Fruit fly (Drosophila melanogaster) whole organism, prepupa: ENCODE data around the gene CG32066.

ENCODE experiments used
- Blimp-1 ChIP-seq: fragments of 200-800 bp; sonication (Bioruptor generic); optimal IDR thresholded peaks from 3 replicates; lab custom pipeline; 2017; ENCODE audit warnings: missing biosample characterization, missing genetic modification characterization, mild to moderate bottlenecking, moderate library complexity, missing genetic modification reagents
- CG10631 ChIP-seq: fragments of 200-800 bp; sonication (Bioruptor generic); optimal IDR thresholded peaks from 2 replicates; lab custom pipeline; 2016; ENCODE audit warnings: missing biosample characterization, missing genetic modification characterization
- CG10669 ChIP-seq: fragments of 200-800 bp; sonication (Bioruptor generic); optimal IDR thresholded peaks from 3 replicates; lab custom pipeline; 2018; ENCODE audit warnings: missing biosample characterization, mild to moderate bottlenecking, missing genetic modification characterization, moderate library complexity
- CG11294 ChIP-seq: fragments of 200-800 bp; sonication (Bioruptor generic); IDR thresholded peaks from 2 replicates; pipeline ENCODE4 v1.3.6; 2022; ENCODE audit warnings: missing biosample characterization, missing genetic modification characterization
- CG11902 ChIP-seq: fragments of 200-800 bp; sonication (Bioruptor generic); optimal IDR thresholded peaks from 3 replicates; lab custom pipeline; 2016; ENCODE audit warnings: missing biosample characterization, missing genetic modification characterization
- CG15336 ChIP-seq: fragments of 200-800 bp; sonication (Bioruptor generic); IDR thresholded peaks from 2 replicates; pipeline ENCODE4 v1.3.6; 2022; ENCODE audit warnings: missing biosample characterization, missing genetic modification characterization
- CG1621 ChIP-seq: fragments of 200-800 bp; sonication (Bioruptor generic); optimal IDR thresholded peaks from 3 replicates; lab custom pipeline; 2018; ENCODE audit warnings: missing biosample characterization, mild to moderate bottlenecking, missing genetic modification characterization
- CG16779 ChIP-seq: fragments of 200-800 bp; sonication (Bioruptor generic); optimal IDR thresholded peaks from 3 replicates; lab custom pipeline; 2017; ENCODE audit warnings: missing biosample characterization, mild to moderate bottlenecking, missing genetic modification characterization
- CG3032 ChIP-seq: fragments of 200-800 bp; optimal IDR thresholded peaks from 2 replicates; lab custom pipeline; 2019; ENCODE audit warnings: missing biosample characterization, mild to moderate bottlenecking, missing genetic modification characterization, moderate library complexity
- CG31627 ChIP-seq: fragments of 200-800 bp; sonication (Bioruptor generic); optimal IDR thresholded peaks from 3 replicates; lab custom pipeline; 2016; ENCODE audit warnings: missing biosample characterization, missing genetic modification characterization
- CG32006 ChIP-seq: fragments of 200-800 bp; sonication (Bioruptor generic); optimal IDR thresholded peaks from 3 replicates; lab custom pipeline; 2017; ENCODE audit warnings: missing biosample characterization, mild to moderate bottlenecking, missing genetic modification characterization
- CG3919 ChIP-seq: fragments of 200-800 bp; sonication (Bioruptor generic); optimal IDR thresholded peaks from 3 replicates; lab custom pipeline; 2016; ENCODE audit warnings: missing biosample characterization, missing genetic modification characterization
- CG4318 ChIP-seq: fragments of 200-800 bp; sonication (Bioruptor generic); optimal IDR thresholded peaks from 3 replicates; lab custom pipeline; 2017; ENCODE audit warnings: missing biosample characterization, mild to moderate bottlenecking, missing genetic modification characterization
- CG6163 ChIP-seq: fragments of 200-800 bp; sonication (Bioruptor generic); IDR thresholded peaks from 3 replicates; pipeline ENCODE4 v1.3.6; 2022; ENCODE audit warnings: missing biosample characterization, missing genetic modification characterization
- CG6276 ChIP-seq: fragments of 200-800 bp; sonication (Bioruptor generic); optimal IDR thresholded peaks from 2 replicates; lab custom pipeline; 2017; ENCODE audit warnings: missing biosample characterization, mild to moderate bottlenecking, missing genetic modification characterization
- CG6792 ChIP-seq: fragments of 200-800 bp; sonication (Bioruptor generic); optimal IDR thresholded peaks from 3 replicates; lab custom pipeline; 2016; ENCODE audit warnings: missing biosample characterization, missing genetic modification characterization
- CG6808 ChIP-seq: fragments of 200-800 bp; sonication (Bioruptor generic); optimal IDR thresholded peaks from 3 replicates; lab custom pipeline; 2017; ENCODE audit warnings: missing biosample characterization, missing genetic modification characterization, mild to moderate bottlenecking, moderate library complexity, missing genetic modification reagents
- CG7368 ChIP-seq: fragments of 200-800 bp; sonication (Bioruptor generic); optimal IDR thresholded peaks from 3 replicates; lab custom pipeline; 2016; ENCODE audit warnings: missing biosample characterization, missing genetic modification characterization
- CG8119 ChIP-seq: fragments of 200-800 bp; sonication (Bioruptor generic); IDR thresholded peaks from 3 replicates; pipeline ENCODE4 v1.3.6; 2022; ENCODE audit warnings: missing biosample characterization, missing genetic modification characterization
- CG8632 ChIP-seq: fragments of 200-800 bp; sonication (Bioruptor generic); optimal IDR thresholded peaks from 3 replicates; lab custom pipeline; 2016; ENCODE audit warnings: missing biosample characterization, missing genetic modification characterization
- Eip75B ChIP-seq: fragments of 200-800 bp; sonication (Bioruptor generic); optimal IDR thresholded peaks from 3 replicates; lab custom pipeline; 2016; ENCODE audit warnings: missing biosample characterization, missing genetic modification characterization
- Eip78C ChIP-seq: fragments of 200-800 bp; sonication (Bioruptor generic); peaks from one replicate; lab custom pipeline; 2016; ENCODE audit warnings: missing biosample characterization, missing genetic modification characterization
- Eip93F ChIP-seq: fragments of 200-800 bp; sonication (Bioruptor generic); optimal IDR thresholded peaks from 2 replicates; lab custom pipeline; 2016; ENCODE audit warnings: missing biosample characterization, mild to moderate bottlenecking, missing genetic modification characterization
- Gug ChIP-seq: fragments of 200-800 bp; sonication (Bioruptor generic); IDR thresholded peaks from 2 replicates; pipeline ENCODE4 v1.3.6; 2022; ENCODE audit warnings: missing biosample characterization, missing genetic modification characterization
- Hr39 ChIP-seq: fragments of 200-800 bp; sonication (Bioruptor generic); optimal IDR thresholded peaks from 2 replicates; lab custom pipeline; 2016; ENCODE audit warnings: missing biosample characterization, missing genetic modification characterization
- Hr4 ChIP-seq: fragments of 200-800 bp; sonication (Bioruptor generic); optimal IDR thresholded peaks from 3 replicates; lab custom pipeline; 2016; ENCODE audit warnings: missing biosample characterization, missing genetic modification characterization
- Met ChIP-seq: fragments of 200-800 bp; sonication (Bioruptor generic); optimal IDR thresholded peaks from 3 replicates; lab custom pipeline; 2016; ENCODE audit warnings: missing biosample characterization, missing genetic modification characterization
- OdsH ChIP-seq: fragments of 200-800 bp; sonication (Bioruptor generic); optimal IDR thresholded peaks from 3 replicates; lab custom pipeline; 2016; ENCODE audit warnings: missing biosample characterization, missing genetic modification characterization
- Smox ChIP-seq: fragments of 200-800 bp; sonication (Bioruptor generic); optimal IDR thresholded peaks from 3 replicates; lab custom pipeline; 2016; ENCODE audit warnings: missing biosample characterization, missing genetic modification characterization
- Sox14 ChIP-seq: fragments of 200-800 bp; sonication (Bioruptor generic); optimal IDR thresholded peaks from 3 replicates; lab custom pipeline; 2016; ENCODE audit warnings: missing biosample characterization, missing genetic modification characterization
- Sox15 ChIP-seq: fragments of 200-800 bp; sonication (Bioruptor generic); optimal IDR thresholded peaks from 3 replicates; lab custom pipeline; 2016; ENCODE audit warnings: missing biosample characterization, missing genetic modification characterization
- achi ChIP-seq: fragments of 200-800 bp; sonication (Bioruptor generic); optimal IDR thresholded peaks from 3 replicates; lab custom pipeline; 2016; ENCODE audit warnings: missing biosample characterization, missing genetic modification characterization
- acj6 ChIP-seq: fragments of 200-800 bp; sonication (Bioruptor generic); optimal IDR thresholded peaks from 3 replicates; lab custom pipeline; 2016; ENCODE audit warnings: missing biosample characterization, missing genetic modification characterization
- dsx ChIP-seq: fragments of 200-800 bp; optimal IDR thresholded peaks from 3 replicates; lab custom pipeline; 2019; ENCODE audit warnings: missing biosample characterization, mild to moderate bottlenecking, missing genetic modification characterization, moderate library complexity; ENCODE audit not compliant: poor library complexity, severe bottlenecking
- eg ChIP-seq: fragments of 200-800 bp; sonication (Bioruptor generic); IDR thresholded peaks from 3 replicates; pipeline ENCODE4 v1.3.6; 2022; ENCODE audit warnings: missing biosample characterization, missing genetic modification characterization
- esn ChIP-seq: fragments of 200-800 bp; sonication (Bioruptor generic); optimal IDR thresholded peaks from 2 replicates; lab custom pipeline; 2016; ENCODE audit warnings: missing biosample characterization, mild to moderate bottlenecking, missing genetic modification characterization, moderate library complexity
- fd59A ChIP-seq: fragments of 200-800 bp; sonication (Bioruptor generic); optimal IDR thresholded peaks from 2 replicates; lab custom pipeline; 2017; ENCODE audit warnings: missing biosample characterization, mild to moderate bottlenecking, missing genetic modification characterization, missing genetic modification reagents
- fd85E ChIP-seq: fragments of 200-800 bp; sonication (Bioruptor generic); optimal IDR thresholded peaks from 3 replicates; lab custom pipeline; 2016; ENCODE audit warnings: missing biosample characterization, missing genetic modification characterization
- fkh ChIP-seq: fragments of 200-800 bp; sonication (Bioruptor generic); optimal IDR thresholded peaks from 3 replicates; lab custom pipeline; 2017; ENCODE audit warnings: missing biosample characterization, mild to moderate bottlenecking, missing genetic modification characterization, moderate library complexity
- lz ChIP-seq: fragments of 200-800 bp; sonication (Bioruptor generic); optimal IDR thresholded peaks from 3 replicates; lab custom pipeline; 2016; ENCODE audit warnings: missing biosample characterization, missing genetic modification characterization
- net ChIP-seq: fragments of 200-800 bp; sonication (Bioruptor generic); optimal IDR thresholded peaks from 3 replicates; lab custom pipeline; 2016; ENCODE audit warnings: missing biosample characterization, missing genetic modification characterization
- pdm3 ChIP-seq: fragments of 200-800 bp; sonication (Bioruptor generic); optimal IDR thresholded peaks from 3 replicates; lab custom pipeline; 2016; ENCODE audit warnings: missing biosample characterization, missing genetic modification characterization
- salr ChIP-seq, 2 experiments: fragments of 200-800 bp; sonication (Bioruptor generic); optimal IDR thresholded peaks; 3 replicates each; lab custom pipeline; 2016 to 2018; ENCODE audit warnings: missing biosample characterization in 2 of 2, missing genetic modification characterization in 2 of 2, mild to moderate bottlenecking in 1 of 2
- spab ChIP-seq: fragments of 200-800 bp; sonication (Bioruptor generic); optimal IDR thresholded peaks from 2 replicates; lab custom pipeline; 2017; ENCODE audit warnings: missing biosample characterization, mild to moderate bottlenecking, missing genetic modification characterization, missing genetic modification reagents
- ss ChIP-seq, 2 experiments: fragments of 200-800 bp; sonication (Bioruptor generic); optimal IDR thresholded peaks; 2 replicates in 1 of 2; 3 replicates in 1 of 2; lab custom pipeline; 2017 to 2018; ENCODE audit warnings: mild to moderate bottlenecking in 2 of 2, missing biosample characterization in 2 of 2, missing genetic modification characterization in 2 of 2, moderate library complexity in 1 of 2
- svp ChIP-seq: fragments of 200-800 bp; sonication (Bioruptor generic); peaks from one replicate; lab custom pipeline; 2016; ENCODE audit warnings: missing biosample characterization, missing genetic modification characterization
- topi ChIP-seq: fragments of 200-800 bp; sonication (Bioruptor generic); optimal IDR thresholded peaks from 3 replicates; lab custom pipeline; 2016; ENCODE audit warnings: missing biosample characterization, missing genetic modification characterization

Gene CG32066

dm6 chr3L:10651271-10651670 is 9.5 kb downstream of the CG32066 start:
- no peak for TF ChIP-seq CG11902
- TF ChIP-seq fkh (GFP tag; lab: Kevin White, UChicago) = no peak
- TF ChIP-seq fd59A = no peak
- TF ChIP-seq ss (GFP tag; optimal IDR thresholded peaks at IDR 0.05; lab: Kevin White, UChicago) = no peak

DNA sequence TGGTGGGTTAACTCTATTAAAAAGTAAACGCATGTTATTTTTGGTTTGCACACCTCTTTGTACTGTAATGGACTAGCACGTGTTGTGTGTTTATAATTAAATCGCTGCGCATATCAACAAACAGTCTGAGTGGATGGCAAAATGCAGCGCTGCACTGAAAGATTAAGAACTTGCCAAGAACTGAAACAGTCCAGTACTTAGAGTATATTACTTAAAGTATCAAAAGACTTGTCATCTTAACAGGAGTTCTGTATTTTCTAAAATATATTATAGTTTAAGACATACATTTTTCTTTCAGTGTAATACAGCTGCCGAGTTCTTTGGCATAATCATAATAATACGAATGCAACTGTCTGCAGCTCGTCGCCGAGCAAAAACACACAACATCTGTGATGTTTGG is 12.4 kb downstream of the CG32066 start:
- peak; percentile 69 for TF ChIP-seq CG15336
- TF ChIP-seq Eip78C (GFP tag; lab: Kevin White, UChicago) = peak; percentile 82
- peak; percentile 39 to 50 for TF ChIP-seq salr (GFP tag; optimal IDR thresholded peaks at IDR 0.05; lab: Kevin White, UChicago)
- peak; percentile 12 for TF ChIP-seq CG6276 (GFP tag; lab: Kevin White, UChicago)
- TF ChIP-seq fd59A = peak; percentile 38
- 0 out of 2 replicates have a peak, but pooled peaks have one; percentile 15 for TF ChIP-seq CG11294 (GFP tag; lab: Robert Waterston, UW)
- no peak for TF ChIP-seq Smox (GFP tag; lab: Kevin White, UChicago)
- TF ChIP-seq CG10669 (GFP tag; lab: Kevin White, UChicago) = peak; percentile 22
- no peak for TF ChIP-seq CG3919 (GFP tag; lab: Kevin White, UChicago)
- peak; percentile 22 for TF ChIP-seq Hr39 (GFP tag; lab: Kevin White, UChicago)
- TF ChIP-seq CG16779 (tag; lab: Kevin White, UChicago) = no peak
- TF ChIP-seq CG6792 = peak; percentile 5
- peak; percentile 45 for TF ChIP-seq achi (GFP tag; lab: Kevin White, UChicago)
- peak in 1 of 2 experiments; percentile 11 for TF ChIP-seq ss (GFP tag; optimal IDR thresholded peaks at IDR 0.05; lab: Kevin White, UChicago)
- TF ChIP-seq esn (GFP tag; lab: Kevin White, UChicago) = no peak
- TF ChIP-seq OdsH (GFP tag; lab: Kevin White, UChicago) = peak; percentile 53
- TF ChIP-seq CG7368 (GFP tag; lab: Kevin White, UChicago) = no peak
- peak; percentile 31 for TF ChIP-seq net
- TF ChIP-seq CG6163 (GFP tag; lab: Robert Waterston, UW) = peak; percentile 71; the same call in 2 of the 3 replicates
- TF ChIP-seq CG1621 (tag; lab: Kevin White, UChicago) = peak; percentile 0
- TF ChIP-seq spab (GFP tag; lab: Kevin White, UChicago) = no peak
- TF ChIP-seq CG8119 (GFP tag; lab: Robert Waterston, UW) = peak; percentile 69
- peak; percentile 7 for TF ChIP-seq CG8632 (GFP tag; lab: Kevin White, UChicago)
- peak; percentile 27 for TF ChIP-seq CG3032 (tag; lab: Kevin White, UChicago)
- no peak for TF ChIP-seq Sox15
- TF ChIP-seq CG6808 = no peak
- TF ChIP-seq svp = no peak
- peak; percentile 6 for TF ChIP-seq CG31627 (GFP tag; lab: Kevin White, UChicago)
- TF ChIP-seq acj6 (GFP tag; lab: Kevin White, UChicago) = peak; percentile 44
- peak; percentile 67 for TF ChIP-seq eg (GFP tag; lab: Robert Waterston, UW)
- peak; percentile 9 for TF ChIP-seq Met (GFP tag; lab: Kevin White, UChicago)
- TF ChIP-seq topi (GFP tag; lab: Kevin White, UChicago) = peak; percentile 32
- peak; percentile 35 for TF ChIP-seq pdm3
- no peak for TF ChIP-seq CG4318
- peak; percentile 50 for TF ChIP-seq CG32006 (GFP tag; lab: Kevin White, UChicago)
- peak; percentile 42 for TF ChIP-seq Sox14 (GFP tag; lab: Kevin White, UChicago)
- TF ChIP-seq Blimp-1 = no peak
- TF ChIP-seq CG11902 = no peak
- TF ChIP-seq Gug (GFP tag; lab: Robert Waterston, UW) = peak; percentile 57
- peak; percentile 2 for TF ChIP-seq lz
- TF ChIP-seq CG10631 (GFP tag; lab: Kevin White, UChicago) = peak; percentile 9
- no peak for TF ChIP-seq Eip93F (GFP tag; lab: Kevin White, UChicago)
- peak; percentile 48 for TF ChIP-seq dsx (GFP tag; lab: Kevin White, UChicago)
- peak; percentile 47 for TF ChIP-seq Hr4 (GFP tag; lab: Kevin White, UChicago)
- TF ChIP-seq Eip75B (GFP tag; lab: Kevin White, UChicago) = peak; percentile 41
- no peak for TF ChIP-seq fd85E
